Worm (Caenorhabditis elegans) whole organism, L4 larva: ENCODE results near the gene C32B5.6.

Source experiments
- daf-12 ChIP-seq: fragments of 150-350 bp; optimal IDR thresholded peaks from 2 replicates; lab custom pipeline; 2014; ENCODE audit warnings: missing biosample characterization, missing genetic modification reagents, missing genetic modification characterization
- fkh-10 ChIP-seq: fragments of 150-350 bp; optimal IDR thresholded peaks from 2 replicates; lab custom pipeline; 2014; ENCODE audit warnings: missing biosample characterization, missing genetic modification reagents, missing genetic modification characterization
- jun-1 ChIP-seq: fragments of 150-350 bp; optimal IDR thresholded peaks from 2 replicates; lab custom pipeline; 2014; ENCODE audit warnings: missing biosample characterization, missing genetic modification reagents, missing genetic modification characterization
- nhr-28 ChIP-seq: fragments of 150-350 bp; optimal IDR thresholded peaks from 2 replicates; lab custom pipeline; 2014; ENCODE audit warnings: missing biosample characterization, missing genetic modification characterization
- spr-3 ChIP-seq: fragments of 200-800 bp; sonication (Bioruptor generic); optimal IDR thresholded peaks from 2 replicates; lab custom pipeline; 2018; ENCODE audit warnings: mild to moderate bottlenecking, missing genetic modification characterization, missing compliant biosample characterization
- zip-11 ChIP-seq: fragments of 200-800 bp; sonication (Bioruptor generic); IDR thresholded peaks from 2 replicates; pipeline ENCODE4 v1.3.6; 2022; ENCODE audit warnings: missing genetic modification characterization, missing compliant biosample characterization

DNA sequence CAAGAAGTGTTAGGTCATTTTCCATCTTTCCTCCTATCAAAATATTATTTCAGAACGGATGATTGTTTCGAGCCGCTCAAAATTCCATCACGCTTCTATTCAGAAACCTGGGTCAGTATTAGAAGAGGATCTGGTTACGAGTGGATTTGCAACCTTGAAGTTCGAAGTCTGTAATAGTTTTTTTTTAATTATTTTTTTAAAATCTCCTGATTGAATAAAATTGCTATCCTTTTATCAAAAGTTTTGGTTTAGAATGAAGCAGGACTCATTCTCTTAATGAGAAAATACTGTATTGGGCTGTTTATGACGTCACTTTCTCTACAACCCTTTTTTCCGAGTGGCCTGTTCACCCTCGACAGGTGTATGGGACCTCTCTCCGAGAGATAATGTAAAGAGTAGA, 20.2 kb downstream of the C32B5.6 start, which contains the start of gene fbxc-39:
- TF ChIP-seq zip-11, result no peak
- TF ChIP-seq jun-1 (tag; lab: Kevin White, UChicago), result no peak
- no peak for TF ChIP-seq daf-12 (tag; lab: Kevin White, UChicago)
- no peak for TF ChIP-seq nhr-28 (tag; lab: Kevin White, UChicago)
- TF ChIP-seq spr-3, result no peak
- TF ChIP-seq fkh-10, result no peak
